Comparison of ENCODE assay signal across 2 worm cellular contexts in genomic region chrIV:3345484-3345883, ce11.
A peak's percentile ranks its signal among the peaks of the same experiment; 100 is the strongest.
TF ChIP-seq lines count a peak whose summit lies in the region.

No protein-coding gene starts in this region.

TF ChIP-seq in whole organism, L4 larva, 104 proteins besides CTCF, POLR2A, EP300 and RAD21:
- TF ChIP-seq aha-1 (tag; lab: Kevin White, UChicago) (peak; percentile 96), Y105C5A.15 (GFP tag; IDR thresholded peaks at IDR 0.05; lab: Robert Waterston, UW) (no peak), set-16 (GFP tag; IDR thresholded peaks at IDR 0.05; lab: Robert Waterston, UW) (peak; percentile 20; the same call in 1 of the 2 replicates)

TF ChIP-seq in whole organism, young adult, 124 proteins besides CTCF, POLR2A, EP300 and RAD21:
- TF ChIP-seq hlh-12 (tag; optimal IDR thresholded peaks at IDR 0.05; lab: Kevin White, UChicago) (no peak), dox-1 (GFP tag; IDR thresholded peaks at IDR 0.05; lab: Robert Waterston, UW) (peak; percentile 7; the same call in 1 of the 2 replicates), zfh-2 (GFP tag; conservative IDR thresholded peaks at IDR 0.05; lab: Robert Waterston, UW) (peak; percentile 31; the same call in 1 of the 2 replicates), pha-4 (tag; optimal IDR thresholded peaks at IDR 0.05; lab: Kevin White, UChicago) (no peak), B0336.3 (GFP tag; IDR thresholded peaks at IDR 0.05; lab: Robert Waterston, UW) (no peak), bed-2 (GFP tag; IDR thresholded peaks at IDR 0.05; lab: Robert Waterston, UW) (no peak), ama-1 (optimal IDR thresholded peaks at IDR 0.05; lab: Kevin White, UChicago) (no peak), ama-1 (GFP tag; optimal IDR thresholded peaks at IDR 0.05; lab: Kevin White, UChicago) (no peak)
